Fruit fly (Drosophila melanogaster) whole organism, prepupa: Measurements from ENCODE around the gene CG42487.

Experiments
- CG10631 ChIP-seq: fragments of 200-800 bp; sonication (Bioruptor generic); optimal IDR thresholded peaks from 2 replicates; lab custom pipeline; 2016; ENCODE audit warnings: missing biosample characterization, missing genetic modification characterization
- CG11294 ChIP-seq: fragments of 200-800 bp; sonication (Bioruptor generic); IDR thresholded peaks from 2 replicates; pipeline ENCODE4 v1.3.6; 2022; ENCODE audit warnings: missing biosample characterization, missing genetic modification characterization
- CG11902 ChIP-seq: fragments of 200-800 bp; sonication (Bioruptor generic); optimal IDR thresholded peaks from 3 replicates; lab custom pipeline; 2016; ENCODE audit warnings: missing biosample characterization, missing genetic modification characterization
- CG3032 ChIP-seq: fragments of 200-800 bp; optimal IDR thresholded peaks from 2 replicates; lab custom pipeline; 2019; ENCODE audit warnings: missing biosample characterization, mild to moderate bottlenecking, missing genetic modification characterization, moderate library complexity
- CG31627 ChIP-seq: fragments of 200-800 bp; sonication (Bioruptor generic); optimal IDR thresholded peaks from 3 replicates; lab custom pipeline; 2016; ENCODE audit warnings: missing biosample characterization, missing genetic modification characterization
- CG32006 ChIP-seq: fragments of 200-800 bp; sonication (Bioruptor generic); optimal IDR thresholded peaks from 3 replicates; lab custom pipeline; 2017; ENCODE audit warnings: missing biosample characterization, mild to moderate bottlenecking, missing genetic modification characterization
- CG34406 ChIP-seq: fragments of 200-800 bp; sonication (Bioruptor generic); optimal IDR thresholded peaks from 3 replicates; lab custom pipeline; 2016; ENCODE audit warnings: missing biosample characterization, missing genetic modification characterization
- CG6163 ChIP-seq: fragments of 200-800 bp; sonication (Bioruptor generic); IDR thresholded peaks from 3 replicates; pipeline ENCODE4 v1.3.6; 2022; ENCODE audit warnings: missing biosample characterization, missing genetic modification characterization
- CG6792 ChIP-seq: fragments of 200-800 bp; sonication (Bioruptor generic); optimal IDR thresholded peaks from 3 replicates; lab custom pipeline; 2016; ENCODE audit warnings: missing biosample characterization, missing genetic modification characterization
- CG6808 ChIP-seq: fragments of 200-800 bp; sonication (Bioruptor generic); optimal IDR thresholded peaks from 3 replicates; lab custom pipeline; 2017; ENCODE audit warnings: missing biosample characterization, missing genetic modification characterization, mild to moderate bottlenecking, moderate library complexity, missing genetic modification reagents
- CG6854 ChIP-seq: fragments of 200-800 bp; sonication (Bioruptor generic); optimal IDR thresholded peaks from 2 replicates; lab custom pipeline; 2017; ENCODE audit warnings: missing biosample characterization, mild to moderate bottlenecking, missing genetic modification characterization
- CG7368 ChIP-seq: fragments of 200-800 bp; sonication (Bioruptor generic); optimal IDR thresholded peaks from 3 replicates; lab custom pipeline; 2016; ENCODE audit warnings: missing biosample characterization, missing genetic modification characterization
- CG8319 ChIP-seq: fragments of 200-800 bp; sonication (Bioruptor generic); optimal IDR thresholded peaks from 3 replicates; lab custom pipeline; 2016; ENCODE audit warnings: missing biosample characterization, missing genetic modification characterization
- CG8632 ChIP-seq: fragments of 200-800 bp; sonication (Bioruptor generic); optimal IDR thresholded peaks from 3 replicates; lab custom pipeline; 2016; ENCODE audit warnings: missing biosample characterization, missing genetic modification characterization
- CG9139 ChIP-seq: fragments of 200-800 bp; sonication (Bioruptor generic); optimal IDR thresholded peaks from 3 replicates; lab custom pipeline; 2017; ENCODE audit warnings: missing biosample characterization, mild to moderate bottlenecking, missing genetic modification characterization
- Eip75B ChIP-seq: fragments of 200-800 bp; sonication (Bioruptor generic); optimal IDR thresholded peaks from 3 replicates; lab custom pipeline; 2016; ENCODE audit warnings: missing biosample characterization, missing genetic modification characterization
- Eip78C ChIP-seq: fragments of 200-800 bp; sonication (Bioruptor generic); peaks from one replicate; lab custom pipeline; 2016; ENCODE audit warnings: missing biosample characterization, missing genetic modification characterization
- Eip93F ChIP-seq: fragments of 200-800 bp; sonication (Bioruptor generic); optimal IDR thresholded peaks from 2 replicates; lab custom pipeline; 2016; ENCODE audit warnings: missing biosample characterization, mild to moderate bottlenecking, missing genetic modification characterization
- Ets96B ChIP-seq: fragments of 200-800 bp; optimal IDR thresholded peaks from 2 replicates; lab custom pipeline; 2019; ENCODE audit warnings: missing biosample characterization, mild to moderate bottlenecking, missing genetic modification characterization, moderate library complexity
- Gug ChIP-seq: fragments of 200-800 bp; sonication (Bioruptor generic); IDR thresholded peaks from 2 replicates; pipeline ENCODE4 v1.3.6; 2022; ENCODE audit warnings: missing biosample characterization, missing genetic modification characterization
- Hr39 ChIP-seq: fragments of 200-800 bp; sonication (Bioruptor generic); optimal IDR thresholded peaks from 2 replicates; lab custom pipeline; 2016; ENCODE audit warnings: missing biosample characterization, missing genetic modification characterization
- Met ChIP-seq: fragments of 200-800 bp; sonication (Bioruptor generic); optimal IDR thresholded peaks from 3 replicates; lab custom pipeline; 2016; ENCODE audit warnings: missing biosample characterization, missing genetic modification characterization
- OdsH ChIP-seq: fragments of 200-800 bp; sonication (Bioruptor generic); optimal IDR thresholded peaks from 3 replicates; lab custom pipeline; 2016; ENCODE audit warnings: missing biosample characterization, missing genetic modification characterization
- Sox102F ChIP-seq: fragments of 200-800 bp; sonication (Bioruptor generic); optimal IDR thresholded peaks from 2 replicates; lab custom pipeline; 2016; ENCODE audit warnings: missing biosample characterization, mild to moderate bottlenecking, missing genetic modification characterization
- Sox14 ChIP-seq: fragments of 200-800 bp; sonication (Bioruptor generic); optimal IDR thresholded peaks from 3 replicates; lab custom pipeline; 2016; ENCODE audit warnings: missing biosample characterization, missing genetic modification characterization
- Sox15 ChIP-seq: fragments of 200-800 bp; sonication (Bioruptor generic); optimal IDR thresholded peaks from 3 replicates; lab custom pipeline; 2016; ENCODE audit warnings: missing biosample characterization, missing genetic modification characterization
- dsx ChIP-seq: fragments of 200-800 bp; optimal IDR thresholded peaks from 3 replicates; lab custom pipeline; 2019; ENCODE audit warnings: missing biosample characterization, mild to moderate bottlenecking, missing genetic modification characterization, moderate library complexity; ENCODE audit not compliant: poor library complexity, severe bottlenecking
- eg ChIP-seq: fragments of 200-800 bp; sonication (Bioruptor generic); IDR thresholded peaks from 3 replicates; pipeline ENCODE4 v1.3.6; 2022; ENCODE audit warnings: missing biosample characterization, missing genetic modification characterization
- esn ChIP-seq: fragments of 200-800 bp; sonication (Bioruptor generic); optimal IDR thresholded peaks from 2 replicates; lab custom pipeline; 2016; ENCODE audit warnings: missing biosample characterization, mild to moderate bottlenecking, missing genetic modification characterization, moderate library complexity
- fd85E ChIP-seq: fragments of 200-800 bp; sonication (Bioruptor generic); optimal IDR thresholded peaks from 3 replicates; lab custom pipeline; 2016; ENCODE audit warnings: missing biosample characterization, missing genetic modification characterization
- fkh ChIP-seq: fragments of 200-800 bp; sonication (Bioruptor generic); optimal IDR thresholded peaks from 3 replicates; lab custom pipeline; 2017; ENCODE audit warnings: missing biosample characterization, mild to moderate bottlenecking, missing genetic modification characterization, moderate library complexity
- lz ChIP-seq: fragments of 200-800 bp; sonication (Bioruptor generic); optimal IDR thresholded peaks from 3 replicates; lab custom pipeline; 2016; ENCODE audit warnings: missing biosample characterization, missing genetic modification characterization
- spab ChIP-seq: fragments of 200-800 bp; sonication (Bioruptor generic); optimal IDR thresholded peaks from 2 replicates; lab custom pipeline; 2017; ENCODE audit warnings: missing biosample characterization, mild to moderate bottlenecking, missing genetic modification characterization, missing genetic modification reagents
- ss ChIP-seq, 2 experiments: fragments of 200-800 bp; sonication (Bioruptor generic); optimal IDR thresholded peaks; 2 replicates in 1 of 2; 3 replicates in 1 of 2; lab custom pipeline; 2017 to 2018; ENCODE audit warnings: mild to moderate bottlenecking in 2 of 2, missing biosample characterization in 2 of 2, missing genetic modification characterization in 2 of 2, moderate library complexity in 1 of 2
- svp ChIP-seq: fragments of 200-800 bp; sonication (Bioruptor generic); peaks from one replicate; lab custom pipeline; 2016; ENCODE audit warnings: missing biosample characterization, missing genetic modification characterization
- topi ChIP-seq: fragments of 200-800 bp; sonication (Bioruptor generic); optimal IDR thresholded peaks from 3 replicates; lab custom pipeline; 2016; ENCODE audit warnings: missing biosample characterization, missing genetic modification characterization
- vri ChIP-seq: fragments of 200-800 bp; sonication (Bioruptor generic); optimal IDR thresholded peaks from 3 replicates; lab custom pipeline; 2016; ENCODE audit warnings: missing biosample characterization, mild to moderate bottlenecking, missing genetic modification characterization

CG42487 gene

dm6 chr3R:27948421-27948906 is 10.6 kb downstream of the CG42487 start, which contains the start of gene Gp93 (continued):
- TF ChIP-seq ss (GFP tag; optimal IDR thresholded peaks at IDR 0.05; lab: Kevin White, UChicago) (no peak), dsx (GFP tag; lab: Kevin White, UChicago) (peak; percentile 29), fd85E (GFP tag; lab: Kevin White, UChicago) (no peak), Sox14 (GFP tag; lab: Kevin White, UChicago) (peak; percentile 46), CG7368 (GFP tag; lab: Kevin White, UChicago) (no peak), CG9139 (no peak), CG6854 (peak; percentile 26), CG6808 (peak; percentile 53), CG11294 (peak; percentile 49; the same call in 1 of the 2 replicates), OdsH (GFP tag; lab: Kevin White, UChicago) (no peak), CG11902 (no peak), CG31627 (peak; percentile 73)
- TF ChIP-seq, all 60 proteins: peak for 28

dm6 chr3R:27947682-27948245 is 11.3 kb downstream of the CG42487 start, which contains the start of gene mfrn:
mfrn (minus strand) TSS chr3R:27948021.
- TF ChIP-seq spab (GFP tag; lab: Kevin White, UChicago): no peak
- no peak for TF ChIP-seq CG11902
- no peak for TF ChIP-seq Met
- no peak for TF ChIP-seq Sox14 (GFP tag; lab: Kevin White, UChicago)
- peak; percentile 7 for TF ChIP-seq CG6854
- TF ChIP-seq topi (GFP tag; lab: Kevin White, UChicago): no peak
- no peak for TF ChIP-seq ss (GFP tag; optimal IDR thresholded peaks at IDR 0.05; lab: Kevin White, UChicago)

dm6 chr3R:27946555-27947204 is 12.4 kb downstream of the CG42487 start:
- peak; percentile 85 for TF ChIP-seq fkh
- TF ChIP-seq Eip78C (GFP tag; lab: Kevin White, UChicago): peak; percentile 33
- no peak for TF ChIP-seq Met
- TF ChIP-seq vri: peak; percentile 75
- no peak for TF ChIP-seq CG8632 (GFP tag; lab: Kevin White, UChicago)
- TF ChIP-seq CG6163 (GFP tag; lab: Robert Waterston, UW): no peak

dm6 chr3R:27945398-27945797 is 13.6 kb downstream of the CG42487 start:
- peak; percentile 49 for TF ChIP-seq Eip78C (GFP tag; lab: Kevin White, UChicago)
- TF ChIP-seq CG34406: no peak

dm6 chr3R:27937752-27938694 is 21.0 kb downstream of the CG42487 start, which contains the start of the genes NSD and BOD1:
NSD (minus strand) TSS chr3R:27937853.
BOD1 (plus strand) TSS chr3R:27938245.
- peak; percentile 41 for TF ChIP-seq CG34406
- TF ChIP-seq Sox15 (GFP tag; lab: Kevin White, UChicago): peak; percentile 29
- TF ChIP-seq CG11294: peak; percentile 46; the same call in 1 of the 2 replicates
- peak; percentile 48 for TF ChIP-seq esn (GFP tag; lab: Kevin White, UChicago)
- TF ChIP-seq Eip75B (GFP tag; lab: Kevin White, UChicago): no peak
- TF ChIP-seq CG10631 (GFP tag; lab: Kevin White, UChicago): peak; percentile 67
- TF ChIP-seq Met: no peak
- peak; percentile 28 for TF ChIP-seq CG6792 (GFP tag; lab: Kevin White, UChicago)
- TF ChIP-seq dsx (GFP tag; lab: Kevin White, UChicago): no peak
- TF ChIP-seq CG8319 (GFP tag; lab: Kevin White, UChicago): no peak
- TF ChIP-seq Hr39 (GFP tag; lab: Kevin White, UChicago): peak; percentile 3
- TF ChIP-seq CG31627: peak; percentile 22
- TF ChIP-seq Ets96B (tag; lab: Kevin White, UChicago): peak; percentile 1
- TF ChIP-seq CG6163 (GFP tag; lab: Robert Waterston, UW): peak; percentile 76
- peak; percentile 6 for TF ChIP-seq Eip93F (GFP tag; lab: Kevin White, UChicago)
- TF ChIP-seq topi (GFP tag; lab: Kevin White, UChicago): peak; percentile 37
- peak; percentile 61 for TF ChIP-seq CG32006
- peak; percentile 49 for TF ChIP-seq lz (GFP tag; lab: Kevin White, UChicago)
- TF ChIP-seq CG11902: peak; percentile 17
- peak; percentile 58; the same call in 2 of the 3 replicates for TF ChIP-seq eg (GFP tag; lab: Robert Waterston, UW)
- peak; percentile 49 for TF ChIP-seq CG3032 (tag; lab: Kevin White, UChicago)
- no peak for TF ChIP-seq Sox102F (GFP tag; lab: Kevin White, UChicago)
- TF ChIP-seq svp: peak; percentile 81
- TF ChIP-seq Gug (GFP tag; lab: Robert Waterston, UW): peak; percentile 28; the same call in 1 of the 2 replicates
- TF ChIP-seq, all 60 proteins: peak for 19
